Fruit fly (Drosophila melanogaster): Measurements from ENCODE around the gene CG43220.

Gene CG43220

DNA sequence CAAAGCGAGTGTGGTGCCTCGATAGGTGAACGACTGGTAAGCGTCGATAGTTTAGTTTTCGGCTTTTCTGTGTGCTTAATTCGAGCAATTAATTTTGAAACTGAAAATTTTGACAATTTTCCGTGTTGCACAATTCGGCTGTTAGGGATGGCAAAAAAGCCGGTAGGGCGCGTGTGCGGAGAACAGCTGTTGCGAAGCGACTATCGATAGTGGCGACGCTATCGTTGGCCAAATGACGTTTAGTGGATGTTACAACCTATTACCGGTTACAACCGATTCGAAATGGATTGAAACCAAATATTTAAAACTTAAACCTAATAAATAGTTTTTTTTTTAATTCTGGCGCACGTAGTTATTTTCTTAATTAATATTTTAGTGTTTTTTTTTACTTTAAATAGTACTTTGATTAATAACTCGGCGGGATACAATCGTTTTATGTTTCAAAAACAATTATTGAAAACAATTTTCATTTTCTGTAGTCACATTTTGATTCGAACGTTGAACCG is 14.6 kb downstream of the CG43220 start, which contains the start of the genes mEFTs and Dhc36C (continued):
- TF ChIP-seq wor (GFP tag; IDR thresholded peaks at IDR 0.05) (no peak), NC2β (GFP tag; optimal IDR thresholded peaks at IDR 0.05) (no peak), Six4 (GFP tag; optimal IDR thresholded peaks at IDR 0.05) (no peak), mam (GFP tag; optimal IDR thresholded peaks at IDR 0.05) (no peak), CG8478 (optimal IDR thresholded peaks at IDR 0.05) (no peak), Pdp1 (GFP tag; optimal IDR thresholded peaks at IDR 0.05) (peak in 1 of 2 experiments; percentile 98), z (GFP tag; IDR thresholded peaks at IDR 0.05) (no peak), esg (GFP tag; conservative IDR thresholded peaks at IDR 0.05) (no peak), CrebB (tag; optimal IDR thresholded peaks at IDR 0.05) (no peak), ken (GFP tag; IDR thresholded peaks at IDR 0.05) (no peak), CG17359 (tag; optimal IDR thresholded peaks at IDR 0.05) (no peak), luna (GFP tag; optimal IDR thresholded peaks at IDR 0.05) (no peak), p53 (GFP tag; optimal IDR thresholded peaks at IDR 0.05) (no peak), CG15601 (tag; optimal IDR thresholded peaks at IDR 0.05) (peak; percentile 8), odd (GFP tag; optimal IDR thresholded peaks at IDR 0.05) (no peak), phol (tag; optimal IDR thresholded peaks at IDR 0.05) (peak; percentile 56), CG2678 (tag; optimal IDR thresholded peaks at IDR 0.05) (no peak), Atf-2 (GFP tag; optimal IDR thresholded peaks at IDR 0.05) (no peak), Nf-YC (tag; optimal IDR thresholded peaks at IDR 0.05) (no peak), vfl (GFP tag; optimal IDR thresholded peaks at IDR 0.05) (no peak), CG2129 (GFP tag; IDR thresholded peaks at IDR 0.05; ENCODE audit: partially characterized antibody) (no peak; the same call in none of the 2 replicates), bab2 (GFP tag; optimal IDR thresholded peaks at IDR 0.05) (no peak), jigr1 (GFP tag; IDR thresholded peaks at IDR 0.05) (no peak), CG34376 (GFP tag; optimal IDR thresholded peaks at IDR 0.05) (no peak), Doc3 (GFP tag; IDR thresholded peaks at IDR 0.05; ENCODE audit: partially characterized antibody) (peak; percentile 76), grau (tag; optimal IDR thresholded peaks at IDR 0.05) (no peak), ato (GFP tag; IDR thresholded peaks at IDR 0.05; ENCODE audit: partially characterized antibody) (peak; percentile 65), Neu2 (GFP tag; optimal IDR thresholded peaks at IDR 0.05; ENCODE audit: borderline replicate concordance) (no peak), zfh1 (GFP tag; IDR thresholded peaks at IDR 0.05) (no peak), CG8290 (GFP tag; optimal IDR thresholded peaks at IDR 0.05) (no peak), CG8290 (tag; optimal IDR thresholded peaks at IDR 0.05) (peak in 1 of 2 experiments; percentile 40), Fer3 (tag; optimal IDR thresholded peaks at IDR 0.05) (no peak), tup (GFP tag; optimal IDR thresholded peaks at IDR 0.05) (no peak), Fer2 (tag; optimal IDR thresholded peaks at IDR 0.05) (no peak), tx (GFP tag; optimal IDR thresholded peaks at IDR 0.05) (no peak), crol (GFP tag; IDR thresholded peaks at IDR 0.05) (no peak), Hmr (GFP tag; optimal IDR thresholded peaks at IDR 0.05) (peak; percentile 38), lilli (GFP tag; optimal IDR thresholded peaks at IDR 0.05) (no peak), Ravus (GFP tag; IDR thresholded peaks at IDR 0.05) (no peak), ewg (GFP tag; optimal IDR thresholded peaks at IDR 0.05) (peak; percentile 96)

DNA sequence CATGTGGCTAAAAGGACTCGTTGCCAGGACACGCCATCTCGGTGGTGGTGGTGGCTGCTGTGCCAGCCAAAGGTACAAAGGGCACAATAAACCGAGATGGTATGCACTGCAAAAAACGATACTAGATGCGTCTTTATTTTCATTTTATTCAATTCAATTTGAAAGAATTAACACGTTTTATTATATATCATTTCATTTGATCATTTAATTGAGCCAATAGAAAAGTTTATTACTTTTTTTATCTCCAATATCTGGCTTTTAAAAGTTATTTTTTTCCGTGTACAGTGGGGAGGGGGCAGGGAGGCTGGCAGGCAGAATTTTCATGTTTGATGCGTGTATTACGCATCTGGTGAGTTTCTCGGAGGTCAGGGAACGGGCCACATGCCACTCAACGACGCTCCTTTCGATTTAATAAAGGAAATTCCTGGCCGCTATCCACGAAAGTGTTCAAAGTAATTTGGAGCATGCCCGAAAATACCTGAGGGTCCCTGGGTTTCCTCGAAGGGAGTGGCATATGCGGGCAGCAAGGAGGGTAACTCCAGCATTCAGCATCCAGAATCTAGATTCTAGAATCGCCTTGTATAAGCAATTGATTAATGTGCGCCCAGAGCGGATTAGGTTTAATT is 27.8 kb downstream of the CG43220 start:
- peak; percentile 4 for TF ChIP-seq CG14965 (GFP tag; optimal IDR thresholded peaks at IDR 0.05; ENCODE audit: borderline replicate concordance)
- peak; percentile 69 for TF ChIP-seq CG7372 (GFP tag; IDR thresholded peaks at IDR 0.05)
- no peak for TF ChIP-seq sc (optimal IDR thresholded peaks at IDR 0.05)
- TF ChIP-seq sc (GFP tag; optimal IDR thresholded peaks at IDR 0.05) = peak; percentile 77
- TF ChIP-seq gem (tag; optimal IDR thresholded peaks at IDR 0.05) = peak; percentile 94
- TF ChIP-seq CG4360 (GFP tag; IDR thresholded peaks at IDR 0.05) = peak; percentile 53; the same call in 1 of the 2 replicates
- peak; percentile 79 for TF ChIP-seq CG1529 (GFP tag; optimal IDR thresholded peaks at IDR 0.05)
- 0 out of 3 replicates have a peak, but pooled peaks have one; percentile 17 for TF ChIP-seq sr (GFP tag; IDR thresholded peaks at IDR 0.05)
- peak; percentile 88 for TF ChIP-seq CG10543 (GFP tag; optimal IDR thresholded peaks at IDR 0.05)
- TF ChIP-seq CG2129 (GFP tag; IDR thresholded peaks at IDR 0.05; ENCODE audit: partially characterized antibody) = no peak
- peak; percentile 80 for TF ChIP-seq CG14667 (GFP tag; IDR thresholded peaks at IDR 0.05)
- peak; percentile 92 for TF ChIP-seq CG17361 (GFP tag; IDR thresholded peaks at IDR 0.05)
- TF ChIP-seq D19A (tag; optimal IDR thresholded peaks at IDR 0.05) = peak; percentile 89
- TF ChIP-seq CG13287 (GFP tag; IDR thresholded peaks at IDR 0.05; ENCODE audit: partially characterized antibody) = no peak
